Worm (Caenorhabditis elegans): Measurements from ENCODE around the gene far-2.
A peak's percentile ranks its signal among the peaks of the same experiment; 100 is the strongest.

The far-2 gene

ce11 chrIII:9114649-9115048 is 33.0 kb downstream of the far-2 start, which contains the start of gene ZK512.1:
TSS of gene ZK512.1 (plus strand) at chrIII:9114949.
- peak; percentile 23 for TF ChIP-seq hmg-4 (GFP tag; optimal IDR thresholded peaks at IDR 0.05)
- TF ChIP-seq B0310.2 (tag; optimal IDR thresholded peaks at IDR 0.05): no peak

ce11 chrIII:9115745-9116144 is 34.1 kb downstream of the far-2 start:
- no peak for TF ChIP-seq ceh-36 (tag; optimal IDR thresholded peaks at IDR 0.05)
- no peak for TF ChIP-seq F13C5.2 (tag; optimal IDR thresholded peaks at IDR 0.05)
- TF ChIP-seq B0310.2 (tag; optimal IDR thresholded peaks at IDR 0.05): no peak
- TF ChIP-seq aly-1 (tag; optimal IDR thresholded peaks at IDR 0.05): no peak
- no peak for TF ChIP-seq hmbx-1 (tag; optimal IDR thresholded peaks at IDR 0.05)
- no peak for TF ChIP-seq pes-1 (GFP tag; IDR thresholded peaks at IDR 0.05)
- TF ChIP-seq scrt-1 (GFP tag; IDR thresholded peaks at IDR 0.05): no peak
- TF ChIP-seq ceh-13 (GFP tag; optimal IDR thresholded peaks at IDR 0.05): no peak
- no peak for TF ChIP-seq tra-4 (tag; optimal IDR thresholded peaks at IDR 0.05)
- no peak for TF ChIP-seq flt-1 (GFP tag; IDR thresholded peaks at IDR 0.05)
- no peak for TF ChIP-seq hmg-4 (GFP tag; optimal IDR thresholded peaks at IDR 0.05)
- no peak for TF ChIP-seq ets-7 (tag; optimal IDR thresholded peaks at IDR 0.05)

ce11 chrIII:9118314-9118850 is 36.8 kb downstream of the far-2 start, which contains the start of gene grl-11:
TSS of gene grl-11 (minus strand) at chrIII:9118364.
- no peak for TF ChIP-seq tbx-37 (GFP tag; conservative IDR thresholded peaks at IDR 0.05)
- no peak for TF ChIP-seq tbx-11 (GFP tag; IDR thresholded peaks at IDR 0.05)
- no peak for TF ChIP-seq ceh-13 (GFP tag; optimal IDR thresholded peaks at IDR 0.05)
- no peak for TF ChIP-seq hmg-4 (GFP tag; optimal IDR thresholded peaks at IDR 0.05)
- no peak for TF ChIP-seq ama-1 (optimal IDR thresholded peaks at IDR 0.05)
- TF ChIP-seq F13C5.2 (tag; optimal IDR thresholded peaks at IDR 0.05): no peak
- no peak for TF ChIP-seq flt-1 (GFP tag; IDR thresholded peaks at IDR 0.05)
- no peak for TF ChIP-seq pes-1 (GFP tag; IDR thresholded peaks at IDR 0.05)
- no peak for TF ChIP-seq B0310.2 (tag; optimal IDR thresholded peaks at IDR 0.05)
- TF ChIP-seq ets-7 (tag; optimal IDR thresholded peaks at IDR 0.05): no peak
- no peak for TF ChIP-seq ceh-36 (tag; optimal IDR thresholded peaks at IDR 0.05)
- no peak for TF ChIP-seq sea-1 (GFP tag; conservative IDR thresholded peaks at IDR 0.05)
- no peak for TF ChIP-seq scrt-1 (GFP tag; IDR thresholded peaks at IDR 0.05)

- TF ChIP-seq hnd-1 (tag; optimal IDR thresholded peaks at IDR 0.05) (no peak), tra-4 (tag; optimal IDR thresholded peaks at IDR 0.05) (no peak)
These were observed 37.4 kb downstream of the far-2 start, which contains the start of gene ced-11 for ce11 chrIII:9118921-9119606. TSS of gene ced-11 (plus strand) at chrIII:9119556.

ce11 chrIII:9125789-9126304 is 44.2 kb downstream of the far-2 start, which contains the start of gene sec-16A.1:
TSS of gene sec-16A.1 (plus strand) at chrIII:9125839.
- TF ChIP-seq hnd-1 (tag; optimal IDR thresholded peaks at IDR 0.05) (no peak), F13C5.2 (tag; optimal IDR thresholded peaks at IDR 0.05) (no peak), sea-1 (GFP tag; conservative IDR thresholded peaks at IDR 0.05) (no peak), hmg-4 (GFP tag; optimal IDR thresholded peaks at IDR 0.05) (no peak), ama-1 (optimal IDR thresholded peaks at IDR 0.05) (no peak), ceh-13 (GFP tag; optimal IDR thresholded peaks at IDR 0.05) (no peak), hmbx-1 (tag; optimal IDR thresholded peaks at IDR 0.05) (no peak), ets-7 (tag; optimal IDR thresholded peaks at IDR 0.05) (no peak), tbx-37 (GFP tag; conservative IDR thresholded peaks at IDR 0.05) (no peak), aly-1 (tag; optimal IDR thresholded peaks at IDR 0.05) (no peak)

- TF ChIP-seq pes-1 (GFP tag; IDR thresholded peaks at IDR 0.05): no peak
- no peak for TF ChIP-seq ceh-36 (tag; optimal IDR thresholded peaks at IDR 0.05)
- TF ChIP-seq flt-1 (GFP tag; IDR thresholded peaks at IDR 0.05): no peak
- TF ChIP-seq ceh-13 (GFP tag; optimal IDR thresholded peaks at IDR 0.05): no peak
These were observed 49.0 kb downstream of the far-2 start, which contains the start of gene ZK512.10 for ce11 chrIII:9130588-9130987. TSS of gene ZK512.10 (plus strand) at chrIII:9130888.

Measured in whole organism, early embryonic.